Worm (Caenorhabditis elegans): ENCODE measurements around the gene glr-2.

Gene glr-2

ce11 chrIII:7181822-7182221, 37.1 kb upstream of the glr-2 start, which contains the start of gene epg-4:
Gene epg-4 (plus strand): TSS chrIII:7182167.
- TF ChIP-seq fos-1 (tag; optimal IDR thresholded peaks at IDR 0.05) (peak; percentile 48), nhr-129 (tag; optimal IDR thresholded peaks at IDR 0.05) (peak; percentile 78), unc-55 (GFP tag; optimal IDR thresholded peaks at IDR 0.05) (peak; percentile 57), lsy-2 (tag; optimal IDR thresholded peaks at IDR 0.05) (peak in 1 of 2 experiments; percentile 57), C34F6.9 (tag; optimal IDR thresholded peaks at IDR 0.05) (peak; percentile 76), crh-2 (tag; optimal IDR thresholded peaks at IDR 0.05) (peak; percentile 21), unc-39 (tag; optimal IDR thresholded peaks at IDR 0.05) (no peak), F13H6.1 (tag; optimal IDR thresholded peaks at IDR 0.05) (no peak), ztf-1 (GFP tag; conservative IDR thresholded peaks at IDR 0.05) (no peak), nhr-6 (tag; optimal IDR thresholded peaks at IDR 0.05) (no peak)

ce11 chrIII:7180613-7181012, 35.9 kb upstream of the glr-2 start, which contains the start of gene ndab-2:
Gene ndab-2 (plus strand): TSS chrIII:7180752.
- TF ChIP-seq ztf-4 (tag; optimal IDR thresholded peaks at IDR 0.05) (peak; percentile 12), gmeb-1 (tag; optimal IDR thresholded peaks at IDR 0.05) (no peak)

ce11 chrIII:7179538-7180301, 35.0 kb upstream of the glr-2 start, which contains the start of the genes rps-14 and rpl-36:
Gene rps-14 (minus strand): TSS chrIII:7179588.
Gene rpl-36 (plus strand): TSS chrIII:7180251.
- TF ChIP-seq nhr-21 (tag; optimal IDR thresholded peaks at IDR 0.05) (peak; percentile 91), nhr-10 (tag; optimal IDR thresholded peaks at IDR 0.05) (peak; percentile 47), R02D3.7 (tag; optimal IDR thresholded peaks at IDR 0.05) (peak; percentile 44), sem-4 (tag; optimal IDR thresholded peaks at IDR 0.05) (peak; percentile 78), unc-39 (tag; optimal IDR thresholded peaks at IDR 0.05) (no peak), nhr-129 (tag; optimal IDR thresholded peaks at IDR 0.05) (peak; percentile 88), elt-3 (tag; optimal IDR thresholded peaks at IDR 0.05) (no peak), crh-2 (tag; optimal IDR thresholded peaks at IDR 0.05) (peak; percentile 94), mdl-1 (tag; optimal IDR thresholded peaks at IDR 0.05) (peak in 1 of 2 experiments; percentile 19), mab-5 (tag; optimal IDR thresholded peaks at IDR 0.05) (peak; percentile 74), nhr-237 (tag; optimal IDR thresholded peaks at IDR 0.05) (no peak), peb-1 (tag; optimal IDR thresholded peaks at IDR 0.05) (no peak), lsy-2 (tag; optimal IDR thresholded peaks at IDR 0.05) (peak; percentile 83 to 96), ztf-1 (GFP tag; conservative IDR thresholded peaks at IDR 0.05) (no peak), lin-13 (GFP tag; optimal IDR thresholded peaks at IDR 0.05) (peak; percentile 91), unc-62 (GFP tag; optimal IDR thresholded peaks at IDR 0.05) (no peak), ZK546.5 (tag; optimal IDR thresholded peaks at IDR 0.05) (peak; percentile 87), mbf-1 (tag; optimal IDR thresholded peaks at IDR 0.05) (no peak), nhr-25 (tag; optimal IDR thresholded peaks at IDR 0.05) (peak; percentile 93), blmp-1 (tag; optimal IDR thresholded peaks at IDR 0.05; ENCODE audit: insufficient read depth) (peak; percentile 88), aly-2 (tag; optimal IDR thresholded peaks at IDR 0.05) (no peak), unc-55 (GFP tag; optimal IDR thresholded peaks at IDR 0.05) (peak; percentile 93), nhr-23 (tag; optimal IDR thresholded peaks at IDR 0.05) (no peak), lin-11 (tag; optimal IDR thresholded peaks at IDR 0.05) (peak; percentile 79), nhr-12 (tag; optimal IDR thresholded peaks at IDR 0.05) (no peak), ztf-4 (tag; optimal IDR thresholded peaks at IDR 0.05) (peak; percentile 80), fos-1 (tag; optimal IDR thresholded peaks at IDR 0.05) (peak; percentile 71), ztf-11 (tag; optimal IDR thresholded peaks at IDR 0.05) (no peak), elt-1 (tag; optimal IDR thresholded peaks at IDR 0.05) (no peak), skn-1 (tag; optimal IDR thresholded peaks at IDR 0.05) (no peak), egl-27 (tag; optimal IDR thresholded peaks at IDR 0.05) (peak; percentile 91), ceh-82 (tag; optimal IDR thresholded peaks at IDR 0.05) (peak; percentile 23), snpc-4 (tag; optimal IDR thresholded peaks at IDR 0.05) (peak; percentile 74), Y55F3AM.14 (GFP tag; optimal IDR thresholded peaks at IDR 0.05) (no peak), sma-3 (GFP tag; optimal IDR thresholded peaks at IDR 0.05) (peak; percentile 90), lin-39 (tag; optimal IDR thresholded peaks at IDR 0.05) (no peak), ama-1 (optimal IDR thresholded peaks at IDR 0.05) (peak; percentile 87), nhr-11 (tag; optimal IDR thresholded peaks at IDR 0.05) (no peak), gmeb-1 (tag; optimal IDR thresholded peaks at IDR 0.05) (peak; percentile 88), F13H6.1 (tag; optimal IDR thresholded peaks at IDR 0.05) (peak; percentile 83), dmd-4 (tag; optimal IDR thresholded peaks at IDR 0.05) (no peak), nhr-6 (tag; optimal IDR thresholded peaks at IDR 0.05) (peak; percentile 91), alr-1 (tag; optimal IDR thresholded peaks at IDR 0.05) (no peak), C34F6.9 (tag; optimal IDR thresholded peaks at IDR 0.05) (peak; percentile 95), zag-1 (tag; optimal IDR thresholded peaks at IDR 0.05) (no peak), sma-9 (GFP tag; optimal IDR thresholded peaks at IDR 0.05) (peak; percentile 88), sma-9 (tag; optimal IDR thresholded peaks at IDR 0.05) (no peak), ceh-16 (tag; optimal IDR thresholded peaks at IDR 0.05) (peak; percentile 74)

Measured in whole organism, L2 larva.